Worm (Caenorhabditis elegans) whole organism, mixed stage, embryonic: ENCODE data around the gene rgs-6.

ENCODE experiments used
- M03D4.4 ChIP-seq: sonication (generic microtip); optimal IDR thresholded peaks from 2 replicates; lab custom pipeline; 2017; ENCODE audit warnings: mild to moderate bottlenecking, missing genetic modification characterization, missing compliant biosample characterization
- elt-3 ChIP-seq: fragments of 150-350 bp; optimal IDR thresholded peaks from 2 replicates; lab custom pipeline; 2014; ENCODE audit warnings: missing biosample characterization, missing genetic modification characterization
- lin-13 ChIP-seq: fragments of 150-350 bp; optimal IDR thresholded peaks from 2 replicates; lab custom pipeline; 2014; ENCODE audit warnings: missing biosample characterization, missing genetic modification characterization
- nhr-2 ChIP-seq: fragments of 150-350 bp; optimal IDR thresholded peaks from 2 replicates; lab custom pipeline; 2014; ENCODE audit warnings: missing biosample characterization, missing genetic modification characterization
- pha-4 ChIP-seq: fragments of 150-350 bp; optimal IDR thresholded peaks from 2 replicates; lab custom pipeline; 2018; ENCODE audit warnings: missing biosample characterization, missing genetic modification reagents, missing genetic modification characterization
- sptf-1 ChIP-seq: sonication (generic microtip); optimal IDR thresholded peaks from 2 replicates; lab custom pipeline; 2017; ENCODE audit warnings: mild to moderate bottlenecking, missing genetic modification characterization, moderate library complexity, missing compliant biosample characterization
- unc-39 ChIP-seq: fragments of 150-350 bp; optimal IDR thresholded peaks from 2 replicates; lab custom pipeline; 2014; ENCODE audit warnings: missing biosample characterization, missing genetic modification characterization
- ztf-11 ChIP-seq: fragments of 150-350 bp; optimal IDR thresholded peaks from 2 replicates; lab custom pipeline; 2014; ENCODE audit warnings: missing biosample characterization, missing genetic modification characterization

ce11 chrX:5764739-5765138 is 31.2 kb upstream of the rgs-6 start:
- TF ChIP-seq elt-3 (tag; lab: Kevin White, UChicago): no peak
- no peak for TF ChIP-seq pha-4 (tag; lab: Kevin White, UChicago)
- TF ChIP-seq sptf-1 (tag; lab: Kevin White, UChicago): no peak
- peak; percentile 32 for TF ChIP-seq lin-13
- TF ChIP-seq nhr-2 (tag; lab: Kevin White, UChicago): no peak
- TF ChIP-seq M03D4.4 (tag; lab: Kevin White, UChicago): peak; percentile 11
- TF ChIP-seq unc-39 (tag; lab: Kevin White, UChicago): no peak
- TF ChIP-seq ztf-11 (tag; lab: Kevin White, UChicago): no peak
